Worm (Caenorhabditis elegans) whole organism, mixed stage, embryonic: Measurements from ENCODE around the gene K08E5.1.

Source experiments
- blmp-1 ChIP-seq: fragments of 150-350 bp; optimal IDR thresholded peaks from 2 replicates; lab custom pipeline; 2014; ENCODE audit warnings: missing biosample characterization, missing genetic modification characterization
- elt-3 ChIP-seq: fragments of 150-350 bp; optimal IDR thresholded peaks from 2 replicates; lab custom pipeline; 2014; ENCODE audit warnings: missing biosample characterization, missing genetic modification characterization
- flh-1 ChIP-seq: fragments of 200-800 bp; sonication (Bioruptor generic); optimal IDR thresholded peaks from 2 replicates; lab custom pipeline; 2018; ENCODE audit warnings: mild to moderate bottlenecking, missing genetic modification characterization, moderate library complexity, missing compliant biosample characterization
- lin-13 ChIP-seq: fragments of 150-350 bp; optimal IDR thresholded peaks from 2 replicates; lab custom pipeline; 2014; ENCODE audit warnings: missing biosample characterization, missing genetic modification characterization
- mab-5 ChIP-seq: fragments of 150-350 bp; optimal IDR thresholded peaks from 2 replicates; lab custom pipeline; 2014; ENCODE audit warnings: missing biosample characterization, missing genetic modification characterization
- nhr-12 ChIP-seq: fragments of 150-350 bp; optimal IDR thresholded peaks from 2 replicates; lab custom pipeline; 2014; ENCODE audit warnings: missing biosample characterization, missing genetic modification characterization
- nhr-76 ChIP-seq: sonication (generic microtip); optimal IDR thresholded peaks from 2 replicates; lab custom pipeline; 2017; ENCODE audit warnings: missing biosample characterization, missing genetic modification characterization
- snpc-4 ChIP-seq: fragments of 150-350 bp; optimal IDR thresholded peaks from 2 replicates; lab custom pipeline; 2014; ENCODE audit warnings: missing biosample characterization, missing genetic modification characterization
- unc-39 ChIP-seq: fragments of 150-350 bp; optimal IDR thresholded peaks from 2 replicates; lab custom pipeline; 2014; ENCODE audit warnings: missing biosample characterization, missing genetic modification characterization

- no peak for TF ChIP-seq snpc-4 (tag; lab: Kevin White, UChicago)
- no peak for TF ChIP-seq elt-3 (tag; lab: Kevin White, UChicago)
- no peak for TF ChIP-seq blmp-1 (tag; lab: Kevin White, UChicago)
- TF ChIP-seq flh-1 (GFP tag; lab: Kevin White, UChicago), result no peak
- no peak for TF ChIP-seq unc-39 (tag; lab: Kevin White, UChicago)
- no peak for TF ChIP-seq nhr-76 (tag; lab: Kevin White, UChicago)
- TF ChIP-seq nhr-12 (tag; lab: Kevin White, UChicago), result no peak
- no peak for TF ChIP-seq mab-5
- no peak for TF ChIP-seq lin-13 (tag; lab: Kevin White, UChicago)
These were observed 51.2 kb downstream of the K08E5.1 start for ce11 chrIII:10095377-10095776.
